Fruit fly (Drosophila melanogaster) whole organism: Measurements from ENCODE around the gene Arp10.

Source experiments
- Dll ChIP-seq: fragments of >200 bp; optimal IDR thresholded peaks from 2 replicates; lab custom pipeline; 2017
- pan ChIP-seq: fragments of >200 bp; optimal IDR thresholded peaks from 2 replicates; lab custom pipeline; 2017

DNA sequence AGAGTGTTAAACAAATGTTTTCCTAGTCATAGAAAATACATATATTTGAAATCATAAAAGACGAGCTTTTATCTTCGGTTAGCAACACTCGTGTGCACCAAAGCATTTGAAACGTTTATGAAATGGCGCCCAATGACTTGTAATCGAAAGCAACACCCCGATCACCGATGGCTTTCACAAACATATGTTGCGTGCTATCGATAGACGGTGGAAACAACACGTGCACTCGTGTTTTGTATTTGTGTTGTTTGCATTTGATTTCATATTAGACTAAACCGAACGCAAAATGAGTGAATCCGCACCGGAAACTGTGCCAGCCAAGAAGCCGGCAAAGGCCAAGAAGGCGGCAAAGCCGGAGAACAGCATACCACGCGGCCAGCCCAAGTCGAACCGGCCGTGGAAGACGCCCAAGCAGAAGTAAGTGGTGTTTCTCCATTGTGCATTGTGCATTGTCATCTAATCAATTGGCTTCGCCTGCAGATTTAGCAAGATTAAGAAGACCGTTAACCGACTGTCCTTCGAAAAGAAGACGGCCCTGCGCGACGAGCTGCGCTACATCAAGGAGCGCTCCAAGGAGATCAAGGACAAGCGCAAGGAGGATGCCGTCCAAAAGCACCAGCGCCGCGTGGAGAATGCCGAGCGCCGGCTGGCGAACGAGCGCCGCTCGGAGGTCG, 29.8 kb downstream of the Arp10 start, which contains the start of gene CG14210:
- TF ChIP-seq pan (lab: Kevin White, UChicago): no peak
- no peak for TF ChIP-seq Dll
